Worm (Caenorhabditis elegans) whole organism, early embryonic: ENCODE results near the gene F15H10.9.

Experiments
- B0310.2 ChIP-seq: sonication (generic microtip); optimal IDR thresholded peaks from 2 replicates; lab custom pipeline; 2016; ENCODE audit warnings: mild to moderate bottlenecking, missing genetic modification characterization, missing compliant biosample characterization
- ama-1 ChIP-seq: fragments of 150-350 bp; optimal IDR thresholded peaks from 2 replicates; lab custom pipeline; 2014
- ceh-36 ChIP-seq: sonication (generic microtip); optimal IDR thresholded peaks from 2 replicates; lab custom pipeline; 2016; ENCODE audit warnings: missing genetic modification characterization, inconsistent platforms, missing compliant biosample characterization
- flt-1 ChIP-seq: fragments of 200-800 bp; sonication (Bioruptor generic); IDR thresholded peaks from 2 replicates; pipeline ENCODE4 v1.3.6; 2022; ENCODE audit warnings: missing genetic modification characterization, missing compliant biosample characterization
- hmbx-1 ChIP-seq: sonication (generic microtip); optimal IDR thresholded peaks from 2 replicates; lab custom pipeline; 2016; ENCODE audit warnings: mild to moderate bottlenecking, missing genetic modification characterization, missing compliant biosample characterization
- pes-1 ChIP-seq: fragments of 200-800 bp; sonication (Bioruptor generic); IDR thresholded peaks from 2 replicates; pipeline ENCODE4 v1.3.6; 2022; ENCODE audit warnings: missing genetic modification reagents, missing genetic modification characterization, missing compliant biosample characterization
- tbx-37 ChIP-seq: fragments of 200-800 bp; sonication (Bioruptor generic); conservative IDR thresholded peaks from 2 replicates; pipeline ENCODE4 v1.3.6; 2022; ENCODE audit warnings: missing genetic modification reagents, missing genetic modification characterization, missing compliant biosample characterization

- TF ChIP-seq pes-1 (GFP tag; lab: Robert Waterston, UW) (no peak), ama-1 (no peak), flt-1 (no peak), tbx-37 (GFP tag; lab: Robert Waterston, UW) (no peak), B0310.2 (tag; lab: Kevin White, UChicago) (no peak), ceh-36 (tag; lab: Kevin White, UChicago) (no peak), hmbx-1 (tag; lab: Kevin White, UChicago) (no peak)
Measured at ce11 chrV:10379293-10379692, 35.2 kb downstream of the F15H10.9 start, which contains the start of gene AC3.12.
